Worm (Caenorhabditis elegans): ENCODE data around the gene ras-1.
A peak's percentile ranks its signal among the peaks of the same experiment; 100 is the strongest.

ras-1 gene

ce11 chrII:12344787-12345186, 7.3 kb downstream of the ras-1 start, which contains the start of gene C44C11.6:
C44C11.6 (plus strand) TSS chrII:12344809.
- TF ChIP-seq zip-8 (tag; optimal IDR thresholded peaks at IDR 0.05) = no peak
- TF ChIP-seq ceh-83 (GFP tag; optimal IDR thresholded peaks at IDR 0.05) = no peak
- TF ChIP-seq ceh-43 (GFP tag; optimal IDR thresholded peaks at IDR 0.05) = no peak

DNA sequence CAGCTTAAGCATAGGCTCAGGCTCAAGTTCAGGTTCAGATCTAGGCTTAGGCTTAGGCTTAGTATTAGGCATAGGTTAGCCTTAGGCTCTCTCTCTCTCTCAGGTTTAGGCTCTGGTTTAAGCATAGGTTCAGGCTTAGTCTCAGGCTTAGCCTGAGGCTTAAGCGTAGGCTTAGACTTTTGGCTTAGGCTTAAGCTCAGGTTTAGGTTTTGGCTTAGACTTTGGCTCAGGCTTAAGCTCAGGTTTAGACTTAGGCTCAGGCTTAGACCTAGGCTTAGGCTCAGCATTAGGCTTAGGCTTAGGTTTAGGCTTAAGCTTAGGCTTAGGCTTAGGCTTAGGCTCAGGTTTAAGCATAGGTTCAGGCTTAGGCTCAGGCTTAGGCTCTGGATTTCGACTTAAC, 8.3 kb downstream of the ras-1 start:
- peak; percentile 30 for TF ChIP-seq ham-2 (GFP tag; optimal IDR thresholded peaks at IDR 0.05)
- TF ChIP-seq ceh-43 (GFP tag; optimal IDR thresholded peaks at IDR 0.05) = no peak

DNA sequence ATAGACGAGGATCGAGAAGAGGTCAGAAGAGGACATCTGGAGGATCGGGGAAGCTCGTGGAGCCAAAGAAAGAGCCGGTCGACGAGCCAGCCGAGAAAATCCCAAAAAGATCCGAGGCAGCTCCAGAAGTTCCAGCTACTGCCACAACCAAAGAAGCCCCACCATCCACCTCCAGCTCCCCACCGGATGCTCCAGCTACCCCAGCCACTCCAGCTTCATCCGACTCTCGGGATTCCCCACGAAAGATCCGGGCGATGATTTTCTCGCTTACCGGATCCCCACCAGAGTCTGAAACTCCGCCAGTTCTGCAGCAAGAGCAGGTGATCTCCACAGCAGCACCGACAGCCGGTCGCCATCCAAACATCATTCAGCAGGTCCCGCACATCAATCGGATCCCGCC, 9.1 kb downstream of the ras-1 start:
- TF ChIP-seq unc-120 (tag; optimal IDR thresholded peaks at IDR 0.05; ENCODE audit: poor library complexity, severe bottlenecking) (no peak), hlh-1 (tag; optimal IDR thresholded peaks at IDR 0.05) (no peak), ceh-39 (tag; optimal IDR thresholded peaks at IDR 0.05) (no peak), lin-32 (GFP tag; optimal IDR thresholded peaks at IDR 0.05) (no peak), mls-2 (tag; optimal IDR thresholded peaks at IDR 0.05) (no peak), ham-2 (GFP tag; optimal IDR thresholded peaks at IDR 0.05) (no peak), blmp-1 (tag; optimal IDR thresholded peaks at IDR 0.05) (no peak)

DNA sequence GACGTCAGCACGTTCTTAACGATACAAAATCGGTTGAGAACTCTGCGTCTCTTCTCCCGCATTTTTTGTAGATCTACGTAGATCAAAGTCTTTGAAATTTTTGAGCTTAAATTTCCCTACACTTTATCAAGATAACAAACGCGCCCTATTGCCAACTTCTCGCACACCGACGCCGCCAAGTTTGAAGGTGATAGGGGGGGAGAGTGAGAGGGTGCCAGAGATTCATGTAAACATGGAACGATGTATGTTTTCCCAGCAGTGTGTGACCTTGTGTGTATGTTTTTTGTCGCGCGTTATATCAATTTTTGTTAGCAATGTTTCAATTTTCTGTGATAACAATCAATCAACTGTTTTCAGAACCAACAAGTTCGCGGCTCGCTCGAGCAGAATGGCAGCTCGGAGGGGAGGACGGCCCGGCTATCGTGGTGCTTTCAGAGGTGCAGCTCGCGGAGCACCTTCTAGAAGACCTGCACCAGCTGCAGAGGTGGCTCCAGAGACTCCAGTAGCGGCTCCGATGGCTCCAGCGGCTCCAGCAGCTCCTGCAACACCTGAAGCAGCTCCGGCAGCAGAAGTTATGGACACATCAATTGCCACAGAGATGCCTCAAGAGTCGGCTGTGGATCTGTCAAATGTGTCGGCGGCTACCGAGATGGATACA, 10.3 kb downstream of the ras-1 start:
- TF ChIP-seq nhr-2 (tag; optimal IDR thresholded peaks at IDR 0.05) = no peak
- TF ChIP-seq hlh-1 (tag; optimal IDR thresholded peaks at IDR 0.05) = no peak
- no peak for TF ChIP-seq nhr-76 (tag; optimal IDR thresholded peaks at IDR 0.05)
- no peak for TF ChIP-seq bed-3 (GFP tag; optimal IDR thresholded peaks at IDR 0.05)
- TF ChIP-seq blmp-1 (tag; optimal IDR thresholded peaks at IDR 0.05) = no peak
- TF ChIP-seq lin-13 (tag; optimal IDR thresholded peaks at IDR 0.05) = no peak

- TF ChIP-seq pha-4 (tag; optimal IDR thresholded peaks at IDR 0.05) = no peak
- no peak for TF ChIP-seq mep-1 (tag; optimal IDR thresholded peaks at IDR 0.05)
Measured at ce11 chrII:12339644-12340043, 12.4 kb downstream of the ras-1 start, which contains the start of gene sop-2. sop-2 (plus strand) TSS chrII:12339944.

ce11 chrII:12339152-12339551, 12.9 kb downstream of the ras-1 start:
- TF ChIP-seq unc-39 (tag; optimal IDR thresholded peaks at IDR 0.05) (no peak), M03D4.4 (tag; optimal IDR thresholded peaks at IDR 0.05) (peak; percentile 10), ceh-43 (GFP tag; optimal IDR thresholded peaks at IDR 0.05) (no peak), nhr-28 (tag; optimal IDR thresholded peaks at IDR 0.05) (no peak), lsy-2 (tag; optimal IDR thresholded peaks at IDR 0.05) (peak; percentile 87), blmp-1 (tag; optimal IDR thresholded peaks at IDR 0.05) (no peak), flh-1 (GFP tag; optimal IDR thresholded peaks at IDR 0.05) (no peak), ces-1 (GFP tag; optimal IDR thresholded peaks at IDR 0.05) (peak; percentile 95), nhr-76 (tag; optimal IDR thresholded peaks at IDR 0.05) (no peak), ceh-83 (GFP tag; optimal IDR thresholded peaks at IDR 0.05) (no peak), bed-3 (GFP tag; optimal IDR thresholded peaks at IDR 0.05) (no peak), unc-62 (GFP tag; optimal IDR thresholded peaks at IDR 0.05) (no peak), tbx-8 (GFP tag; optimal IDR thresholded peaks at IDR 0.05) (no peak), nhr-237 (tag; optimal IDR thresholded peaks at IDR 0.05) (peak; percentile 36), ham-2 (GFP tag; optimal IDR thresholded peaks at IDR 0.05) (no peak), ceh-39 (tag; optimal IDR thresholded peaks at IDR 0.05) (peak; percentile 44), sem-2 (GFP tag; optimal IDR thresholded peaks at IDR 0.05) (no peak), mls-2 (tag; optimal IDR thresholded peaks at IDR 0.05) (peak; percentile 79), pha-4 (tag; optimal IDR thresholded peaks at IDR 0.05) (peak; percentile 56), lin-32 (GFP tag; optimal IDR thresholded peaks at IDR 0.05) (no peak), sptf-1 (tag; optimal IDR thresholded peaks at IDR 0.05) (peak; percentile 9), nhr-2 (tag; optimal IDR thresholded peaks at IDR 0.05) (no peak), cnd-1 (tag; optimal IDR thresholded peaks at IDR 0.05) (peak; percentile 30), drap-1 (GFP tag; optimal IDR thresholded peaks at IDR 0.05) (no peak), unc-120 (tag; optimal IDR thresholded peaks at IDR 0.05; ENCODE audit: poor library complexity, severe bottlenecking) (peak; percentile 64), snpc-4 (tag; optimal IDR thresholded peaks at IDR 0.05) (no peak), hlh-1 (tag; optimal IDR thresholded peaks at IDR 0.05) (no peak), elt-1 (tag; optimal IDR thresholded peaks at IDR 0.05; ENCODE audit: borderline replicate concordance, insufficient read depth) (no peak), zip-8 (tag; optimal IDR thresholded peaks at IDR 0.05) (no peak), ztf-11 (tag; optimal IDR thresholded peaks at IDR 0.05) (no peak), elt-3 (tag; optimal IDR thresholded peaks at IDR 0.05) (no peak), nhr-12 (tag; optimal IDR thresholded peaks at IDR 0.05) (no peak), mab-5 (tag; optimal IDR thresholded peaks at IDR 0.05) (no peak), lin-13 (tag; optimal IDR thresholded peaks at IDR 0.05) (peak; percentile 19), mep-1 (tag; optimal IDR thresholded peaks at IDR 0.05) (peak; percentile 65)
